Fruit fly (Drosophila melanogaster) S2 (cell line): Measurements from ENCODE around the gene Or65b.

ENCODE experiments used
- CG8478 ChIP-seq: fragments of >200 bp; optimal IDR thresholded peaks from 2 replicates; lab custom pipeline; 2018
- CTCF ChIP-seq, 2 experiments: fragments of >200 bp; optimal IDR thresholded peaks; 2 replicates each; lab custom pipeline; 2018

The Or65b gene

DNA sequence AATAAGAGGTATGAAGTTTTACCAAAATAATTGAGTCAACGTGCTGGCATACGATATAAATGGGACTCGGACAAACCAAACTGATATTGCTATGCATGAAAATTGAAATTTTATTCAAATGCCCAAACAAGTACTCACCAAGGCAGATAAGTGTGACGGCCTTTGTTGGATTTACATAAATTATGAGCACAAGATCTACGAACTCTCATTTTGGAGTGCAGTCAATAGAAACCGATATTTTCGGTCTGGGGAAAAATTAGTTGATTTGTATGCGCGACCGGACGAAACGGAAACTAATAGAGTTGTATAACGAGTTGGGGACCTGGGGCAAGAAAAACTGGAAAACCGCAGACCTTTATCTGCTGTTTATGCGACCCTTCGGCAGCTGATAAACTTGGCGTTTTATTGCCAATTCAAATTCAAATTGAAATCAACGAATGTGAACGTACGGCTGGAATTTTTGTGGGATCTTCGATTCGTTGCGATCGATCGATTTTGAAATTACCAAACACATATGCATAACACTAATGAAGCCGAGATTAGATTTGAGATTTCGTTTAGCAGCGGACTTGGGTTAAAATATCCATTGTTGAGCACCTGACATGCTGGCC is 10.9 kb downstream of the Or65b start:
- TF ChIP-seq CG8478 (lab: Kevin White, UChicago) (no peak), CTCF (optimal IDR thresholded peaks at IDR 0.05; lab: Kevin White, UChicago) (no peak)

DNA sequence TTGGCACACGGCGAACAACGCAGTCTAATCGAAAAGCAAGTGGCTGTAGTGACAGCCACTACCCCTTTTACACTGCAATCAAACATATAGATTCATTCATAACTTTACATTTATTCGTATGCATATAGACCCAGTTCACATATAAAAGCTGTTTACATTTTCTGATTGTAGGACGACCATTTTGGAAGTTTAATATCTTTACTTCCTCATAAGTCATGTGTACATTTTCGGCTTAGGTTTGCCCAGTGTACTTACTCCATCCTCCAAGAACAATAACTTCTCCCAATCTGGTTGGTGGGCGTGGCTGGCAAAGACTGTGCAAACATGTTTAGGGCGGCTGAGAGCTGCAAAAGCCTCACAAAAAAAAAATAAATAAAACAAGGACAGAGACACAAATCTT is 12.9 kb downstream of the Or65b start:
- no peak for TF ChIP-seq CTCF (optimal IDR thresholded peaks at IDR 0.05; lab: Kevin White, UChicago)
- no peak for TF ChIP-seq CG8478 (lab: Kevin White, UChicago)

DNA sequence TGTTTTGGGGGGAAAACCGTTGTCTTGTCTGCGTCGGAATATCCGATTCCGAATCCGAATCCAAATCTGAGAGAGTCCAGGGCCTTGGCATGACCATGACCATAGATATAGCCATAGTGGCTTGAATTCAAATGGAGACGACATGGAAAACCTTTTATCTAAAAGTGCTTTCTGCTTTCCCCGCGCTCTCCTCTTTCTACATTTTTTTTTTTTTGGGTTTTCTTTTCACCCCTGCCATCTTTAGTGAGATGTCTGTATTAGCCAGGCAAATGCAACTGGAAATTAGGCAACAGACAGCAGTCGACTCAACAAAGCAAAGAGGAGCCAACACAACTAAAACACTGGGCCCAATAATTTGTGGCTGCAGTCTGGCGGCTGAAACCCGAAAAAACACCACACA is 16.8 kb downstream of the Or65b start:
- TF ChIP-seq CG8478 (lab: Kevin White, UChicago) (no peak), CTCF (optimal IDR thresholded peaks at IDR 0.05; lab: Kevin White, UChicago) (no peak)

DNA sequence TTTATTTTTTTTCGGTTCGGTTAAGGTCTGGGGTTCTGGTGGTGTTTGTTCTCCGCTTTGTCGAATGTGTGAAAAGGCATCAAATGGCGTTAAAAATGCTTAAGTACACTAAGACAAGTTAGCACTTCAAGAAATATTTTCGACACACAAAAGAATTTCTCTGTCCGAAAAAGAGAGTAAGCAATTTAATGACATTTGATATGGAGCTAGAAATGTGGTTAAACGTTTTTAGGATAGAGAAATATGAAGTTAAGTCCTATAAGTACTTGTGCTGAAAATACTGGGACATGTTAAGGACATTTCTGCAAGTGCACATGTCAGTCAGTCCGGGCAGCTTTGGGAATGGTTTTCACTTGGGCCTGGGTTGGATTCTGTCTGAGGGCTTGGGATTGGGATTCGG is 18.8 kb downstream of the Or65b start:
- TF ChIP-seq CG8478 (lab: Kevin White, UChicago), result no peak
- no peak for TF ChIP-seq CTCF (optimal IDR thresholded peaks at IDR 0.05; lab: Kevin White, UChicago)

DNA sequence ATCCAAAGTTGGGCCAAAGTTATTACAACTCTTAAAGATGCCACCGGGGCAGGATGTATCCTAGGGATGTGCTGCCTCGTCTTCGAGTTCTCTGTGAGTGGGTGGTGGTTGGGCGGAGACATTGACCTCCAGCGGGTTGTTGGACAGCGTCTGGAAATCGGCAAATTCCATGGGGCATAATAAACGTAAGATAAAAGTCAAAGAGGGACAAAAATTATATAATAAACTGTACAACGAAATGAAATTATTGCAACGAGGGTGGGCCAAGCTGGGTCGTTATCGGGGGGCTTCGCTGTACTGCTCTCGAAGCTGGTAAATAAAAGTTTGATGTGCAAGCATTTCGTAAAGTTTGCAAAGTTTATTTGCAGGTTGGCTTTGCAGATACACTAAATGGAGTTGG is 23.0 kb downstream of the Or65b start:
- TF ChIP-seq CTCF (optimal IDR thresholded peaks at IDR 0.05; lab: Kevin White, UChicago), result no peak
- TF ChIP-seq CG8478 (lab: Kevin White, UChicago), result no peak

DNA sequence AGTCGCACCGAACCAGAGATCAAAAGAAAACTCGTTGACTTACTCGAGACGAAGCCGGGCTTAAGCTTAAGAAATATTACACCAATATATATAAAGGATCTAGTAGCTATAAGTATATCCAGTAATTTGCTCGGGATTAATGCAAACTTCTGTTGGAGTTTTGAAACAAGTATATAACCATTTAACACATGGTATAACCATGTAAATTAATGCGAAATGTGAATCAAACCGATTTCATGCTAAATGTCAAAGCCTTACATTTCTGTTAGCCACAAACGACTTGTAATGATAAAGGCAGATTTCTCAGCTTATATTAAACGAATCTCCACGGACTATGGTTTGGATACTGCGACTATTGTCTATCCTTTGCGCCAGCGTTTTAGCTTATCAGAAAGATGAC is 24.6 kb downstream of the Or65b start, which contains the start of gene Sfp65A:
Gene Sfp65A, plus strand, starts transcription at position 301 of the 400 bp plus-strand sequence.
- TF ChIP-seq CG8478 (lab: Kevin White, UChicago) (no peak), CTCF (optimal IDR thresholded peaks at IDR 0.05; lab: Kevin White, UChicago) (no peak)

DNA sequence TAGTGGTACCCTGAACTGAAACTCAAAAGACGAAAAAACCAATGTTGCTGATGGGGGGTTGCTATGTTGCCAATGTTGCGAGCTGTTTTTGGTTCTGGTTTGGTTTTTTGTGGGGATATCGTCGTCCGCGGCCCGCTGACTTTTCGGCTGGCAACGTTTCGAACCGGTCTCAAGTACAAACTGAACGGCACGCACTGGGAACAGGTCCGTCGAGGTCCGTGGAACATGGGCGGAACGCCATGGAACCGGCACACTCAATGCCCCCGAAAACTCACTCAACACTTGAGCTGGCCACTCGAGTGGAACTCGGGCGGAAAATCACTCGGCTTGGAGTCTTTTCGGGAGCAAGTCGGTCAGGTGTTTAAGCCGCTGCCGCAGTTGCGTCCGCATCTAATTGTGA is 26.8 kb downstream of the Or65b start, which contains the start of gene CG13300:
Gene CG13300, minus strand, starts transcription at position 159 of the 400 bp plus-strand sequence.
- no peak for TF ChIP-seq CTCF (optimal IDR thresholded peaks at IDR 0.05; lab: Kevin White, UChicago)
- no peak for TF ChIP-seq CG8478 (lab: Kevin White, UChicago)

DNA sequence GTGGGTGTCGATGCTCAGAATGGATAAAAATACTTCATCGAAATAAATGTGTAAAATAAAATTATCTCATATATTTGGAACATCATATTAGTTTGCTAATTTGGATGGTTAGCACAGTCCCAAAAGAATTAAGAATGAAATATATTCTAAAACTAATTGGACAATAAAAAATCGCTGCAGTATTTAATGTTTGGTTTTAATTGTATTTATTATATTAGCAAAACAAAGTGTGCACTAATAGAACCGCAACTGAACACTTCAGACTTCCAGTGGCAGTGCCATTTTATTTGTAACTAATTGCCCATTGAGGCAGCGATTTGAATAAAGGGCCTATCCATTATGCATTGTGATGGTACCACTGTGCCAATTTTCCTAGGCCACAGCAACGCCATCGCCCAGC is 29.6 kb downstream of the Or65b start:
- TF ChIP-seq CTCF (optimal IDR thresholded peaks at IDR 0.05; lab: Kevin White, UChicago) (no peak), CG8478 (lab: Kevin White, UChicago) (no peak)

DNA sequence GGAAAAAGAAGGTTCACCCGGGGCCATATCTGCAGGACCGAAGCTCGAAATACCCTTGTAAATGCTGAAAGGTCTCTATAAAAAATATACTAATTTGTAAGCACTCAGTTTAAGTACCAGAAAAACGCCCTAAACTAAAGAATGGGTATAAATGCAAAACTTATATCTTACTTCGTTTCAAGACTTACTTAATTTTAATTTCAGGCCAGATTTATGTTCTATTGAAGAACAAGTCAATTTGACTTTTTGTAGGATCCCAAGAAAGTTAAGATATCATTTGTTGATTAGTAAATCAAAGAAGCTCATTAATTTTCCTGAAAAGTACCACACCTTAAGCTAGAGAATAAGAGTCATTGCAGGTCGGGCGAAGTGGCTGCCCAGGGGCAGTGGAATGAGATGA is 31.7 kb downstream of the Or65b start:
- no peak for TF ChIP-seq CG8478 (lab: Kevin White, UChicago)

DNA sequence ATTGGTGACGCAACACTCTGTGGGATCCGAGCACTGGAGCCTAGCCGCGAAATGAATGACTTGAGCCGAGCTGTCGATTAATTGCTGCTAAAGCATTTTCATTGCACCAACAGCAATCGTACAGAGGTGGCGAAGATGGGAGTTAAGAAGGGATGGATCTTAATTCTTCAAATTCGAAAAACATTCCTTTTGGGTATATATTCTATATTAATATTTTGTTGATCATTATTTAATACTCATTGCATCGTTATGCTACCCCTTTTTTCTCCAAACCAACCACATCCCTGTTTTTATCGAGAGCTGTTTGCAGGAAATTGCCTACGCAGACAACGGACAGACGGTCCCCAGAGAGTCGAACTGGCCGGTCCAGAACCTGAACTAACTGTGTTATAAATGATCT is 33.1 kb downstream of the Or65b start:
- TF ChIP-seq CG8478 (lab: Kevin White, UChicago), result no peak
- TF ChIP-seq CTCF (optimal IDR thresholded peaks at IDR 0.05; lab: Kevin White, UChicago), result no peak

DNA sequence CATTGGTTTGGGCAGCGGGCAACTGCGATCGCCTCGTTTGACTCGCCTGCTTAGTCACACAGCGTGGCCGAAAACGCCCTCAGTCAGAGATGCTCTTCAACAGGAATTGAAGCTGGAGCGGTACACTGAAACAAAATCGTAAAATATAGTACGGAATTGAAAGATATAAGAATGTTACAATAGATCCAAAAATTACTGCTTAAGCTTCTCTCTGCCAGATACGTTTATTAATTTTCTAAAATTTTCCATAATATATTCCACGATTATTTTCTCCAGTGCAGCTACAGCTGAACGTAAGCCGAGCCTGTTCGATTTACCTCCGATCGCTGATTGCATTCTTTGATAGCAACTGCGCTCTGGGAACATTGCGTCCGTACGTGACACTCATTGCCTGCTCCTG is 33.8 kb downstream of the Or65b start:
- TF ChIP-seq CTCF (optimal IDR thresholded peaks at IDR 0.05; lab: Kevin White, UChicago) (no peak), CG8478 (lab: Kevin White, UChicago) (no peak)

DNA sequence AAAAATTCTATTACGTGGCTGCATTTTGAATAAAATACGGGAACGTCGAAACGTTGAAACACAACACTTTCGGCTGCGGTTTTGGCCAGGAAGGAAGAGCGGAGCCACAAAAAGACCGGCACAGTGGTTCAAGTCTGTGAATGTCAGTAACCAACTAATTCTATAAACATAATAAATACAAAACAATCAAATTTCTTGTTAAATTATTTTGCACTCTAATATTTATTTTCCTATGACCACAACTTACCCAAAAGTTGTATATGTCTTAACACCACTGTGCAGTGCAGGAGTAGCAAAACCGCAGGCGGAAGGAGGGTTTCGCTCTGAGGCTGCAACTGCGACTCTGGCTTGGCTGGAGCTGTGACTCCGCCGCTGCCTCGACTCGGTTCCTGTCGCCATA is 38.2 kb downstream of the Or65b start:
- TF ChIP-seq CG8478 (lab: Kevin White, UChicago) (no peak), CTCF (optimal IDR thresholded peaks at IDR 0.05; lab: Kevin White, UChicago) (no peak)

DNA sequence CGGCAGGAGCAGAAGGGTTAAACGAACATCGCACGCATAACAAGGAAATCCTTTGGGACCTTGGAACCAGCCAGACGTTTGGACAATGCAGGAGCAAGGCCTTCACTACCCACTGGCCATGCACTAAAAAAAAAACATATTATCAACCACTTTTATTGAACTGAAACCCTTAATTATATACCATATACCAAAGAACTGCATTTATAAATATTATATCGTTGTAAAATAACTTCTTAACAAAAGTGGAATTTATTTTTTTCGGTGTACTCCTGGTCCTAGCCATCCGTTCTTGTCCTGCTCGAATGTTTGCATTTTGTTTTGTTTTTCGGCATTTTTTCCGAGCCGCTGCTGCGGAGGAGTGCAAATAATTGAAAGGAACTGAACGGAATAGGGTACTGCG is 38.8 kb downstream of the Or65b start:
- TF ChIP-seq CTCF (optimal IDR thresholded peaks at IDR 0.05; lab: Kevin White, UChicago), result no peak
- no peak for TF ChIP-seq CG8478 (lab: Kevin White, UChicago)

DNA sequence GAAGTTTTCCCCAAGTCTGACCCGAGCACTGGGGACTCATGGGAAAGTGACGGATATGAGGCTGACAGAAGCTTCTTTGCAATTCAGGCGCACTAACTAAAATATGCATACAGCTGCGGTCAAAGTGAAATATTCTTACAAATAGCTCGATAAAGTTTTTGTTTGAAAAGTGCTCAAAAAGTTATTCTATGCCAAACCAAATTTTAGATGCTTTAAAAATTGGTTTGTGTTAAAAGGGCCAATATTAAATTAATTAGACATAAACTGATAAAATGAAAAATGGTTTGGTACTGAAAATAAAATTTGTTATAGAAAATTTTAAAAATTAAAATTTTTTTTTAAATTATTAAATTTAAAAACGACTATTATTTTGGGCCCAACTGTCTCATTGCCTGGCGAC is 41.2 kb downstream of the Or65b start:
- TF ChIP-seq CTCF (optimal IDR thresholded peaks at IDR 0.05; lab: Kevin White, UChicago), result no peak

DNA sequence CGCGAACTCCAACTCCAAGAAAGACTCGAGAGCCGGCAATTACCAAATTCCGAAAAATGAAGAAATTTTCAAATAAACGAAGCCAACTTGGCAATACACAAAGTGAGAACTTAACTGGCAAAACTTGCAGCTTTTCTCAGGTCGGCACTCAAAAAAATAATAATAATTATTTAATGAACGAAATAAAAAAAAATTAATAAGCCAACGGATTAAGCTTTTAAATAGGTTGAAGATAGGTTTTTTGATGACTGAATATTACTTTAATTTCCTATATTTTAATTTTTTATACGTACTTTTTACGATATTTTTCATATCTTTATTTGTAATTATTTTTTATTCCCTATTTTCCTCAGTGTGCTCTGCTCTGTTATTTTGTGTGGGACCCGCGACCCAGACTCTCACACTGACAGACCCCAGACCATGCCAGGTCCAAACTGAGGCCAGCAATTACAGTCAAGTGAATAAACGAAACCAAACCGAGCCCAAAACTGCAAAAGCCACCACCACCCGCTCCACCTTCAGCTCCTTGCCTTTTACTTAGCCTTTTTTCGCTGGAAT is 44.3 kb downstream of the Or65b start:
- TF ChIP-seq CTCF (optimal IDR thresholded peaks at IDR 0.05; lab: Kevin White, UChicago), result no peak
- no peak for TF ChIP-seq CG8478 (lab: Kevin White, UChicago)

DNA sequence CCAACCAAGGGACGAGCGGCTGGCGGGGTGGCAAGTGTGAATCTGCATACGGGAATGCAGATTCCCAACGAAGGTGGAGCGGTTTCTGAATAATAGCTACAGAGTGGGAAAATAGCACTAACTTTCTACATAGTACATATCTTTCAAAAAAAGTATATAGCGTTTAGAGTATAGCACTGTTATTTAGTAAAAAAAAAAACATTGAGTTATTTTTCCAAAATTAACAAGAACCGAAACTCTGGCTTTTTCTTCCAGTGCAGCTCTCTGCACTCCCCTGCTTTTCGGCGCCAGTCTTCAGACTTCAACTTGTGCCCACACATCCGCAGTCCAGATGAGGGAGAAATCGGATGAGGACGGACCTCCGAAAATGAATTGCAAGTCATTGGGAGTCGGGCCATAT is 46.0 kb downstream of the Or65b start:
- no peak for TF ChIP-seq CG8478 (lab: Kevin White, UChicago)
- TF ChIP-seq CTCF (optimal IDR thresholded peaks at IDR 0.05; lab: Kevin White, UChicago), result no peak
